Fruit fly (Drosophila melanogaster) whole organism, embryonic: ENCODE results near the gene CG16959.
A peak's percentile ranks its signal among the peaks of the same experiment; 100 is the strongest.

ENCODE experiments used
- Antp ChIP-seq: fragments of 200-800 bp; sonication (Bioruptor generic); optimal IDR thresholded peaks from 3 replicates; lab custom pipeline; 2016; ENCODE audit warnings: missing biosample characterization, missing genetic modification characterization
- CG10462 ChIP-seq: fragments of 200-800 bp; sonication (Bioruptor generic); optimal IDR thresholded peaks from 2 replicates; lab custom pipeline; 2016; ENCODE audit warnings: missing biosample characterization, missing genetic modification characterization
- CG10543 ChIP-seq: fragments of 200-800 bp; sonication (Bioruptor generic); optimal IDR thresholded peaks from 3 replicates; lab custom pipeline; 2017; ENCODE audit warnings: missing biosample characterization, mild to moderate bottlenecking, missing genetic modification characterization, moderate library complexity
- CG10959 ChIP-seq: fragments of 200-800 bp; sonication (Bioruptor generic); IDR thresholded peaks from 2 replicates; pipeline ENCODE4 v1.3.6; 2022; ENCODE audit warnings: missing biosample characterization, missing genetic modification characterization
- CG11085 ChIP-seq: fragments of 200-800 bp; sonication (Bioruptor generic); IDR thresholded peaks from 2 replicates; pipeline ENCODE4 v1.3.6; 2022; ENCODE audit warnings: missing biosample characterization, missing genetic modification characterization
- CG11456 ChIP-seq: fragments of 200-800 bp; sonication (Bioruptor generic); IDR thresholded peaks from 3 replicates; pipeline ENCODE4 v1.3.6; 2022; ENCODE audit warnings: missing biosample characterization, missing genetic modification characterization
- CG11504 ChIP-seq: fragments of 200-800 bp; sonication (Bioruptor generic); optimal IDR thresholded peaks from 3 replicates; lab custom pipeline; 2019; ENCODE audit warnings: missing biosample characterization, mild to moderate bottlenecking, missing genetic modification characterization, moderate library complexity
- CG12219 ChIP-seq: fragments of 200-800 bp; sonication (Bioruptor generic); optimal IDR thresholded peaks from 3 replicates; lab custom pipeline; 2018; ENCODE audit warnings: missing biosample characterization, mild to moderate bottlenecking, missing genetic modification characterization
- CG12744 ChIP-seq: fragments of 200-800 bp; sonication (Bioruptor generic); optimal IDR thresholded peaks from 2 replicates; lab custom pipeline; 2016; ENCODE audit warnings: missing biosample characterization, missing genetic modification characterization
- CG14860 ChIP-seq: fragments of 200-800 bp; sonication (Bioruptor generic); IDR thresholded peaks from 3 replicates; pipeline ENCODE4 v1.3.6; 2022; ENCODE audit warnings: missing biosample characterization, missing genetic modification characterization; ENCODE audit not compliant: partially characterized antibody
- CG15514 ChIP-seq: fragments of 200-800 bp; sonication (Bioruptor generic); optimal IDR thresholded peaks from 3 replicates; lab custom pipeline; 2017; ENCODE audit warnings: missing biosample characterization, missing genetic modification characterization, mild to moderate bottlenecking, moderate library complexity, missing genetic modification reagents
- CG1602 ChIP-seq: fragments of 200-800 bp; sonication (Bioruptor generic); optimal IDR thresholded peaks from 3 replicates; lab custom pipeline; 2016; ENCODE audit warnings: missing biosample characterization, missing genetic modification characterization
- CG1832 ChIP-seq: fragments of 200-800 bp; sonication (Bioruptor generic); optimal IDR thresholded peaks from 2 replicates; lab custom pipeline; 2017; ENCODE audit warnings: missing biosample characterization, mild to moderate bottlenecking, missing genetic modification characterization, inconsistent platforms
- CG2712 ChIP-seq: fragments of 200-800 bp; optimal IDR thresholded peaks from 3 replicates; lab custom pipeline; 2019; ENCODE audit warnings: missing biosample characterization, mild to moderate bottlenecking, missing genetic modification characterization, moderate library complexity
- CG2875 ChIP-seq: fragments of 200-800 bp; sonication (Bioruptor generic); optimal IDR thresholded peaks from 2 replicates; lab custom pipeline; 2017; ENCODE audit warnings: missing biosample characterization, mild to moderate bottlenecking, missing genetic modification characterization, missing genetic modification reagents
- CG30020 ChIP-seq: fragments of 200-800 bp; optimal IDR thresholded peaks from 2 replicates; lab custom pipeline; 2019; ENCODE audit warnings: missing biosample characterization, mild to moderate bottlenecking, missing genetic modification characterization, moderate library complexity
- CG7372 ChIP-seq: fragments of 200-800 bp; sonication (Bioruptor generic); IDR thresholded peaks from 2 replicates; pipeline ENCODE4 v1.3.6; 2022; ENCODE audit warnings: missing biosample characterization, missing genetic modification characterization
- CG7745 ChIP-seq: fragments of 200-800 bp; sonication (Bioruptor generic); optimal IDR thresholded peaks from 2 replicates; lab custom pipeline; 2018; ENCODE audit warnings: missing biosample characterization, mild to moderate bottlenecking, missing genetic modification characterization, moderate library complexity
- CG8281 ChIP-seq: fragments of 200-800 bp; sonication (Bioruptor generic); optimal IDR thresholded peaks from 2 replicates; lab custom pipeline; 2018; ENCODE audit warnings: missing biosample characterization, mild to moderate bottlenecking, missing genetic modification characterization, moderate library complexity
- CG9215 ChIP-seq: fragments of 200-800 bp; sonication (Bioruptor generic); IDR thresholded peaks from 2 replicates; pipeline ENCODE4 v1.3.6; 2022; ENCODE audit warnings: missing biosample characterization, missing genetic modification characterization
- CG9727 ChIP-seq: fragments of 200-800 bp; sonication (Bioruptor generic); optimal IDR thresholded peaks from 3 replicates; lab custom pipeline; 2017; ENCODE audit warnings: missing biosample characterization, mild to moderate bottlenecking, missing genetic modification characterization
- CG9797 ChIP-seq: fragments of 200-800 bp; sonication (Bioruptor generic); optimal IDR thresholded peaks from 3 replicates; lab custom pipeline; 2018; ENCODE audit warnings: missing biosample characterization, mild to moderate bottlenecking, missing genetic modification characterization
- Doc2 ChIP-seq: fragments of 200-800 bp; sonication (Bioruptor generic); IDR thresholded peaks from 2 replicates; pipeline ENCODE4 v1.3.6; 2022; ENCODE audit warnings: missing biosample characterization, missing genetic modification characterization
- E2f2 ChIP-seq: fragments of 200-800 bp; sonication (Bioruptor generic); IDR thresholded peaks from 2 replicates; pipeline ENCODE4 v1.3.6; 2022; ENCODE audit warnings: missing biosample characterization, missing genetic modification characterization
- H2.0 ChIP-seq: fragments of 200-800 bp; sonication (Bioruptor generic); IDR thresholded peaks from 2 replicates; pipeline ENCODE4 v1.3.6; 2022; ENCODE audit warnings: missing biosample characterization, missing genetic modification characterization
- Hr78 ChIP-seq, 2 experiments: fragments of 200-800 bp in 1 of 2; fragments of >200 bp in 1 of 2; sonication (Bioruptor generic) in 1 of 2; optimal IDR thresholded peaks; 2 replicates each; lab custom pipeline; 2017 to 2019; ENCODE audit warnings: missing biosample characterization in 2 of 2, missing genetic modification characterization in 2 of 2, mild to moderate bottlenecking in 1 of 2, moderate library complexity in 1 of 2
- Kr ChIP-seq: fragments of 200-800 bp; sonication (Bioruptor generic); optimal IDR thresholded peaks from 2 replicates; lab custom pipeline; 2017; ENCODE audit warnings: missing biosample characterization, mild to moderate bottlenecking, missing genetic modification characterization
- NC2β ChIP-seq: fragments of 200-800 bp; sonication (Bioruptor generic); optimal IDR thresholded peaks from 2 replicates; lab custom pipeline; 2016; ENCODE audit warnings: missing biosample characterization, missing genetic modification characterization
- NFAT ChIP-seq: fragments of 200-800 bp; sonication (Bioruptor generic); IDR thresholded peaks from 2 replicates; pipeline ENCODE4 v1.3.6; 2022; ENCODE audit warnings: missing biosample characterization, missing genetic modification characterization
- Pdp1 ChIP-seq, 2 experiments: fragments of 200-800 bp; sonication (Bioruptor generic); optimal IDR thresholded peaks; 3 replicates each; lab custom pipeline; 2016; ENCODE audit warnings: missing biosample characterization in 2 of 2, missing genetic modification characterization in 2 of 2, mild to moderate bottlenecking in 1 of 2, moderate library complexity in 1 of 2
- Scr ChIP-seq: fragments of 200-800 bp; sonication (Bioruptor generic); IDR thresholded peaks from 2 replicates; pipeline ENCODE4 v1.3.6; 2022; ENCODE audit warnings: missing biosample characterization, missing genetic modification characterization; ENCODE audit not compliant: partially characterized antibody
- Spps ChIP-seq: fragments of 200-800 bp; sonication (Bioruptor generic); optimal IDR thresholded peaks from 2 replicates; lab custom pipeline; 2018; ENCODE audit warnings: missing biosample characterization, mild to moderate bottlenecking, missing genetic modification characterization
- abd-A ChIP-seq: fragments of 200-800 bp; sonication (Bioruptor generic); optimal IDR thresholded peaks from 3 replicates; lab custom pipeline; 2019; ENCODE audit warnings: missing biosample characterization, mild to moderate bottlenecking, missing genetic modification characterization, moderate library complexity
- ato ChIP-seq: fragments of 200-800 bp; sonication (Bioruptor generic); IDR thresholded peaks from 2 replicates; pipeline ENCODE4 v1.3.6; 2022; ENCODE audit warnings: missing biosample characterization, missing genetic modification characterization; ENCODE audit not compliant: partially characterized antibody
- chinmo ChIP-seq: fragments of 200-800 bp; sonication (Bioruptor generic); IDR thresholded peaks from 4 replicates; pipeline ENCODE4 v1.3.6; 2022; ENCODE audit warnings: missing biosample characterization, missing genetic modification characterization; ENCODE audit not compliant: partially characterized antibody
- en ChIP-seq: fragments of 200-800 bp; sonication (Bioruptor generic); optimal IDR thresholded peaks from 2 replicates; lab custom pipeline; 2016; ENCODE audit warnings: missing biosample characterization, missing genetic modification characterization
- gro ChIP-seq: fragments of 200-800 bp; sonication (Bioruptor generic); optimal IDR thresholded peaks from 2 replicates; lab custom pipeline; 2016; ENCODE audit warnings: missing biosample characterization, missing genetic modification characterization
- h ChIP-seq: fragments of >200 bp; optimal IDR thresholded peaks from 2 replicates; lab custom pipeline; 2017
- ind ChIP-seq: fragments of 200-800 bp; sonication (Bioruptor generic); optimal IDR thresholded peaks from 3 replicates; lab custom pipeline; 2016; ENCODE audit warnings: missing biosample characterization, missing genetic modification characterization
- lbe ChIP-seq: fragments of 200-800 bp; sonication (Bioruptor generic); optimal IDR thresholded peaks from 2 replicates; lab custom pipeline; 2016; ENCODE audit warnings: missing biosample characterization, mild to moderate bottlenecking, missing genetic modification characterization
- onecut ChIP-seq: fragments of 200-800 bp; sonication (Bioruptor generic); IDR thresholded peaks from 2 replicates; pipeline ENCODE4 v1.3.6; 2022; ENCODE audit warnings: missing biosample characterization, missing genetic modification characterization
- run ChIP-seq: fragments of 200-800 bp; sonication (Bioruptor generic); optimal IDR thresholded peaks from 3 replicates; lab custom pipeline; 2018; ENCODE audit warnings: missing biosample characterization, mild to moderate bottlenecking, missing genetic modification characterization
- sim ChIP-seq: fragments of 200-800 bp; sonication (Bioruptor generic); IDR thresholded peaks from 2 replicates; pipeline ENCODE4 v1.3.6; 2022; ENCODE audit warnings: missing biosample characterization, missing genetic modification characterization
- slp2 ChIP-seq: fragments of 200-800 bp; sonication (Bioruptor generic); optimal IDR thresholded peaks from 2 replicates; lab custom pipeline; 2016; ENCODE audit warnings: missing biosample characterization, missing genetic modification characterization
- sqz ChIP-seq: fragments of 200-800 bp; sonication (Bioruptor generic); optimal IDR thresholded peaks from 3 replicates; lab custom pipeline; 2018; ENCODE audit warnings: missing biosample characterization, mild to moderate bottlenecking, missing genetic modification characterization
- unc-4 ChIP-seq: fragments of 200-800 bp; sonication (Bioruptor generic); IDR thresholded peaks from 2 replicates; pipeline ENCODE4 v1.3.6; 2022; ENCODE audit warnings: missing biosample characterization, missing genetic modification characterization; ENCODE audit not compliant: partially characterized antibody
- z ChIP-seq: fragments of 200-800 bp; sonication (Bioruptor generic); IDR thresholded peaks from 3 replicates; pipeline ENCODE4 v1.3.6; 2022; ENCODE audit warnings: missing biosample characterization, missing genetic modification characterization
- zen2 ChIP-seq: fragments of 200-800 bp; sonication (Bioruptor generic); IDR thresholded peaks from 3 replicates; pipeline ENCODE4 v1.3.6; 2022; ENCODE audit warnings: missing biosample characterization, missing genetic modification characterization; ENCODE audit not compliant: partially characterized antibody

Gene CG16959

DNA sequence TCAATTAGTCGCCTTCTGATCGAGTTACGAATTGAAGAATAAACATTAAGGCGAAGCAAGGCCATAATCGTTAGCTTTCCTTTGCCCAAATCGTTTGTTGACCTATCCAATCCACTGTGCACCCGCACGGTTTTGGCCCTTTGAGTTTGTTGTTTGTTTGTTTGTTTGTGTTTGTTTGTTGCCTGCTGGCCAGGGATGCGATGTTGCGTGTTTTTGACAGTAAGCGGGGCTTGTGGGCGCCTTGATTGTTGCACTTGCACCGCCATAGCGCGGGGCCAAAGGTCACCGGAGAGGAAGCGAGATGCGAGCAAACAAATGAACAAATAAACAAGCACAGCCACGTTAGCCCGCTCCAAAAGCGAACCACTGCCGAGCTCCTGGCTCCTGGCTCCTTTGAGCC, 44.7 kb upstream of the CG16959 start (continued):
- no peak for TF ChIP-seq sqz (GFP tag; lab: Kevin White, UChicago)
- TF ChIP-seq NC2β (GFP tag; lab: Kevin White, UChicago): no peak
- TF ChIP-seq Scr (GFP tag; lab: Robert Waterston, UW): no peak
- no peak for TF ChIP-seq lbe (GFP tag; lab: Kevin White, UChicago)
- TF ChIP-seq CG10959 (GFP tag; lab: Robert Waterston, UW): no peak
- 0 out of 3 replicates have a peak, but pooled peaks have one; percentile 51 for TF ChIP-seq CG11456 (GFP tag; lab: Robert Waterston, UW)

DNA sequence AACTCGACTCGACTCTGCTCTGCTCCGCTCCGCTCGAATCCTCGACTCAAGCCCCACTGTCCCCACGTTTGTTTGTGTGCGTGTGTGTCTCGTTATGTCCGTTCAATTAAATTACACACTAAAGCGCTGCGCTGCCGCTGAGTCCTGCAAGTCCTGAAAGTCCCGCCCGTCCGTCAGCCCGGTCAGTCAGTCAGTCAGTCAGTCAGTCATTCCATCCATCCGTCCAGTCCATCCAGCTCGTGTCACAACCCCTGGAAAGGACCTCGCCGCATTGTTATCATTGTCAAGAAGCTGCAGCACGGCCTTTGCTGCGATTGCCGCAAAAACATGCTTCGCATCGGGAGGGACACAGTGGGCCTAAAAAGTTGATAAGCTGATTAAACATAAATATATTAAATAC, 43.9 kb upstream of the CG16959 start:
- TF ChIP-seq en (GFP tag; lab: Kevin White, UChicago) (no peak), NFAT (GFP tag; lab: Robert Waterston, UW) (0 out of 2 replicates have a peak, but pooled peaks have one; percentile 2), CG1602 (no peak), gro (GFP tag; lab: Kevin White, UChicago) (no peak), CG12219 (GFP tag; lab: Kevin White, UChicago) (no peak), CG9215 (GFP tag; lab: Robert Waterston, UW) (peak; percentile 14; the same call in 1 of the 2 replicates), CG8281 (peak; percentile 90), E2f2 (no peak), z (GFP tag; lab: Robert Waterston, UW) (0 out of 3 replicates have a peak, but pooled peaks have one; percentile 37)

DNA sequence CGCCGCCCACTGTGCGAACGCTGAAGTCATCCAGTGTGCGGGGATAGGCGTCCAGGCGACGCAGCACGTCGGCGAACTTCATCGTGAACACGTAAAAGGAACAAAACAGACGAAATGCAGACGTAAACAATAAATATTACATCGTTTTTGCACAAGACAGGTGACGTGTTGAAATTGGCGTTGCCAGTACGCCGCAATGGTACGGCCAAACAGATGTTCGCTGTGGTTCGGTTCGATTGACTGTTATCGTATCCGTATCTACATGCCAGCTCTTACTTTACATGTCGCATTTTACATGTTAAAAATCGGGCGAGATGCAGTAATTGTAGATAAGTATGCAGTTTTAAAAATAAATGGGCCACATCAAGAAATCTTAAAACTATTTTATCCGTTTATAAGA, 38.3 kb upstream of the CG16959 start, which contains the start of gene CG7011:
Gene CG7011, minus strand, starts transcription at position 215 of the 400 bp plus-strand sequence.
- TF ChIP-seq CG11504 (tag; lab: Kevin White, UChicago) (no peak), CG7745 (tag; lab: Kevin White, UChicago) (no peak), Spps (tag; lab: Kevin White, UChicago) (no peak), H2.0 (GFP tag; lab: Robert Waterston, UW) (no peak), slp2 (no peak), CG1832 (no peak), CG7372 (GFP tag; lab: Robert Waterston, UW) (no peak), sim (GFP tag; lab: Robert Waterston, UW) (no peak), CG2875 (GFP tag; lab: Kevin White, UChicago) (no peak), unc-4 (GFP tag; lab: Robert Waterston, UW) (peak; percentile 47), zen2 (GFP tag; lab: Robert Waterston, UW) (peak; percentile 39; the same call in 1 of the 3 replicates), Pdp1 (GFP tag; optimal IDR thresholded peaks at IDR 0.05; lab: Kevin White, UChicago) (peak in 1 of 2 experiments; percentile 53), CG10543 (GFP tag; lab: Kevin White, UChicago) (no peak), run (no peak), ato (GFP tag; lab: Robert Waterston, UW) (0 out of 2 replicates have a peak, but pooled peaks have one; percentile 20), Hr78 (GFP tag; optimal IDR thresholded peaks at IDR 0.05; lab: Kevin White, UChicago) (no peak), Kr (GFP tag; lab: Kevin White, UChicago) (no peak), abd-A (no peak), Antp (GFP tag; lab: Kevin White, UChicago) (no peak), chinmo (GFP tag; lab: Robert Waterston, UW) (no peak), onecut (no peak), ind (GFP tag; lab: Kevin White, UChicago) (no peak), CG11456 (GFP tag; lab: Robert Waterston, UW) (no peak), CG9797 (GFP tag; lab: Kevin White, UChicago) (peak; percentile 0), CG11085 (GFP tag; lab: Robert Waterston, UW) (no peak), CG14860 (GFP tag; lab: Robert Waterston, UW) (peak; percentile 31; the same call in 1 of the 3 replicates), CG12744 (GFP tag; lab: Kevin White, UChicago) (no peak), CG10462 (no peak), h (lab: Kevin White, UChicago) (no peak), CG15514 (GFP tag; lab: Kevin White, UChicago) (peak; percentile 65), CG9727 (GFP tag; lab: Kevin White, UChicago) (no peak), CG2712 (no peak), Doc2 (GFP tag; lab: Robert Waterston, UW) (no peak), CG30020 (no peak)
